Worm (Caenorhabditis elegans) whole organism, L1 larva: Measurements from ENCODE around the gene Y43F8B.17.

Source experiments
- Y116A8C.19 ChIP-seq: sonication (generic microtip); optimal IDR thresholded peaks from 2 replicates; lab custom pipeline; 2016; ENCODE audit warnings: missing compliant biosample characterization, missing genetic modification characterization, borderline replicate concordance
- aha-1 ChIP-seq: fragments of 150-350 bp; optimal IDR thresholded peaks from 2 replicates; lab custom pipeline; 2014; ENCODE audit warnings: missing biosample characterization, missing genetic modification characterization
- aly-2 ChIP-seq: fragments of 150-350 bp; optimal IDR thresholded peaks from 2 replicates; lab custom pipeline; 2014; ENCODE audit warnings: missing biosample characterization, missing genetic modification characterization
- blmp-1 ChIP-seq: fragments of 150-350 bp; optimal IDR thresholded peaks from 2 replicates; lab custom pipeline; 2014; ENCODE audit warnings: missing biosample characterization, missing genetic modification characterization
- ceh-88 ChIP-seq: fragments of 200-800 bp; sonication (Bioruptor generic); IDR thresholded peaks from 2 replicates; pipeline ENCODE4 v1.3.6; 2022; ENCODE audit warnings: missing genetic modification characterization, missing compliant biosample characterization
- ces-1 ChIP-seq: fragments of 150-350 bp; optimal IDR thresholded peaks from 2 replicates; lab custom pipeline; 2014; ENCODE audit warnings: missing biosample characterization, missing genetic modification reagents, missing genetic modification characterization
- dpl-1 ChIP-seq, 3 experiments: fragments of 150-350 bp in 2 of 3; sonication (generic microtip) in 1 of 3; optimal IDR thresholded peaks; 2 replicates each; lab custom pipeline; 2014 to 2017; ENCODE audit warnings: missing biosample characterization in 3 of 3, missing genetic modification characterization in 3 of 3, missing genetic modification reagents in 3 of 3
- efl-1 ChIP-seq, 4 experiments: fragments of 150-350 bp; optimal IDR thresholded peaks in 3 of 4; peaks in 1 of 4; 1 replicate in 1 of 4; 2 replicates in 3 of 4; lab custom pipeline; 2014; ENCODE audit warnings: missing biosample characterization in 2 of 4, missing genetic modification characterization in 2 of 4, missing genetic modification reagents in 2 of 4
- efl-3 ChIP-seq: fragments of 200-800 bp; sonication (Bioruptor generic); optimal IDR thresholded peaks from 2 replicates; lab custom pipeline; 2018; ENCODE audit warnings: mild to moderate bottlenecking, missing genetic modification characterization, missing compliant biosample characterization
- egl-13 ChIP-seq: sonication (generic microtip); optimal IDR thresholded peaks from 2 replicates; lab custom pipeline; 2016; ENCODE audit warnings: missing genotype, missing genetic modification reagents, missing genetic modification characterization, missing compliant biosample characterization
- egl-27 ChIP-seq, 2 experiments: fragments of 150-350 bp in 1 of 2; sonication (generic microtip); optimal IDR thresholded peaks; 3 replicates each; lab custom pipeline; 2017 to 2018; ENCODE audit warnings: missing biosample characterization in 2 of 2, missing genetic modification characterization in 2 of 2, missing genetic modification reagents in 2 of 2
- elt-2 ChIP-seq: sonication (generic microtip); optimal IDR thresholded peaks from 2 replicates; lab custom pipeline; 2016; ENCODE audit warnings: missing genetic modification characterization, mild to moderate bottlenecking, inconsistent platforms, missing compliant biosample characterization, missing genetic modification reagents
- elt-3 ChIP-seq, 6 experiments: fragments of 150-350 bp in 1 of 6; sonication (generic microtip); optimal IDR thresholded peaks; 2 replicates each; lab custom pipeline; 2017 to 2018; ENCODE audit warnings: missing biosample characterization in 6 of 6, missing genetic modification characterization in 6 of 6, inconsistent platforms in 1 of 6
- fkh-10 ChIP-seq: sonication (generic microtip); optimal IDR thresholded peaks from 2 replicates; lab custom pipeline; 2017; ENCODE audit warnings: missing biosample characterization, missing genetic modification reagents, missing genetic modification characterization
- fkh-4 ChIP-seq: sonication (generic microtip); optimal IDR thresholded peaks from 2 replicates; lab custom pipeline; 2016; ENCODE audit warnings: missing compliant biosample characterization, missing genetic modification characterization, borderline replicate concordance
- fkh-8 ChIP-seq: sonication (generic microtip); optimal IDR thresholded peaks from 2 replicates; lab custom pipeline; 2016; ENCODE audit warnings: mild to moderate bottlenecking, missing genetic modification characterization, missing compliant biosample characterization
- hlh-4 ChIP-seq: sonication (generic microtip); optimal IDR thresholded peaks from 2 replicates; lab custom pipeline; 2016; ENCODE audit warnings: mild to moderate bottlenecking, missing genetic modification characterization, missing compliant biosample characterization
- hpl-2 ChIP-seq: fragments of 150-350 bp; optimal IDR thresholded peaks from 2 replicates; lab custom pipeline; 2014; ENCODE audit warnings: missing biosample characterization, missing genetic modification reagents, missing genetic modification characterization
- irx-1 ChIP-seq: sonication (generic microtip); optimal IDR thresholded peaks from 2 replicates; lab custom pipeline; 2016; ENCODE audit warnings: missing genetic modification characterization, missing compliant biosample characterization
- jun-1 ChIP-seq: fragments of 150-350 bp; optimal IDR thresholded peaks from 2 replicates; lab custom pipeline; 2014; ENCODE audit warnings: missing biosample characterization, missing genetic modification reagents, missing genetic modification characterization
- lin-14 ChIP-seq: fragments of 200-800 bp; sonication (Bioruptor generic); optimal IDR thresholded peaks from 2 replicates; lab custom pipeline; 2018; ENCODE audit warnings: mild to moderate bottlenecking, missing genetic modification characterization, moderate library complexity, missing compliant biosample characterization
- lin-35 ChIP-seq, 2 experiments: fragments of 150-350 bp; optimal IDR thresholded peaks; 2 replicates each; lab custom pipeline; 2014; ENCODE audit warnings: missing biosample characterization in 2 of 2, missing genetic modification characterization in 2 of 2, missing genetic modification reagents in 2 of 2
- lir-3 ChIP-seq: sonication (generic microtip); optimal IDR thresholded peaks from 2 replicates; lab custom pipeline; 2016; ENCODE audit warnings: mild to moderate bottlenecking, missing genetic modification characterization, moderate library complexity, missing compliant biosample characterization; ENCODE audit not compliant: poor library complexity
- mab-9 ChIP-seq: fragments of 200-800 bp; sonication (Bioruptor generic); IDR thresholded peaks from 2 replicates; pipeline ENCODE4 v1.3.6; 2022; ENCODE audit warnings: missing genetic modification reagents, missing genetic modification characterization, missing compliant biosample characterization
- mdl-1 ChIP-seq, 2 experiments: fragments of 150-350 bp; optimal IDR thresholded peaks; 2 replicates each; lab custom pipeline; 2014 to 2017; ENCODE audit warnings: missing biosample characterization in 2 of 2, missing genetic modification characterization in 2 of 2, inconsistent platforms in 1 of 2
- mep-1 ChIP-seq: fragments of 150-350 bp; optimal IDR thresholded peaks from 2 replicates; lab custom pipeline; 2014; ENCODE audit warnings: missing biosample characterization, missing genetic modification characterization
- nhr-12 ChIP-seq: sonication (generic microtip); optimal IDR thresholded peaks from 2 replicates; lab custom pipeline; 2017; ENCODE audit warnings: missing biosample characterization, missing genetic modification characterization
- nhr-19 ChIP-seq: fragments of 200-800 bp; sonication (Bioruptor generic); conservative IDR thresholded peaks from 2 replicates; pipeline ENCODE4 v1.3.6; 2022; ENCODE audit warnings: missing genetic modification characterization, missing compliant biosample characterization
- nhr-20 ChIP-seq: sonication (generic microtip); optimal IDR thresholded peaks from 2 replicates; lab custom pipeline; 2016; ENCODE audit warnings: mild to moderate bottlenecking, missing genetic modification characterization, missing compliant biosample characterization
- nhr-47 ChIP-seq: sonication (generic microtip); optimal IDR thresholded peaks from 2 replicates; lab custom pipeline; 2016; ENCODE audit warnings: mild to moderate bottlenecking, missing genetic modification characterization, moderate library complexity, missing compliant biosample characterization
- nhr-71 ChIP-seq: sonication (generic microtip); optimal IDR thresholded peaks from 2 replicates; lab custom pipeline; 2016; ENCODE audit warnings: mild to moderate bottlenecking, missing genetic modification characterization, moderate library complexity, missing compliant biosample characterization
- nhr-76 ChIP-seq: sonication (generic microtip); optimal IDR thresholded peaks from 2 replicates; lab custom pipeline; 2017; ENCODE audit warnings: missing biosample characterization, missing genetic modification characterization
- nhr-85 ChIP-seq: sonication (generic microtip); peaks from one replicate; lab custom pipeline; 2016; ENCODE audit warnings: missing genetic modification characterization, inconsistent platforms, missing compliant biosample characterization
- nhr-90 ChIP-seq: sonication (generic microtip); optimal IDR thresholded peaks from 2 replicates; lab custom pipeline; 2016; ENCODE audit warnings: mild to moderate bottlenecking, missing genetic modification characterization, missing compliant biosample characterization; ENCODE audit not compliant: poor library complexity
- pqm-1 ChIP-seq: sonication (generic microtip); optimal IDR thresholded peaks from 3 replicates; lab custom pipeline; 2017; ENCODE audit warnings: missing biosample characterization, missing genetic modification characterization
- rnt-1 ChIP-seq: sonication (generic microtip); optimal IDR thresholded peaks from 2 replicates; lab custom pipeline; 2016; ENCODE audit warnings: mild to moderate bottlenecking, missing genetic modification characterization, moderate library complexity, missing compliant biosample characterization
- skn-1 ChIP-seq: fragments of 150-350 bp; optimal IDR thresholded peaks from 2 replicates; lab custom pipeline; 2014; ENCODE audit warnings: missing biosample characterization, missing genetic modification characterization
- sup-37 ChIP-seq: fragments of 200-800 bp; sonication (Bioruptor generic); optimal IDR thresholded peaks from 2 replicates; lab custom pipeline; 2018; ENCODE audit warnings: mild to moderate bottlenecking, missing genetic modification characterization, missing compliant biosample characterization
- unc-62 ChIP-seq: fragments of 150-350 bp; optimal IDR thresholded peaks from 2 replicates; lab custom pipeline; 2014; ENCODE audit warnings: missing biosample characterization, missing genetic modification reagents, missing genetic modification characterization
- zip-4 ChIP-seq: fragments of 200-800 bp; sonication (Bioruptor generic); optimal IDR thresholded peaks from 2 replicates; lab custom pipeline; 2018; ENCODE audit warnings: mild to moderate bottlenecking, missing genetic modification characterization, moderate library complexity, missing compliant biosample characterization
- ztf-11 ChIP-seq, 2 experiments: sonication (generic microtip); optimal IDR thresholded peaks; 2 replicates each; lab custom pipeline; 2016 to 2017; ENCODE audit warnings: missing genetic modification characterization in 2 of 2, missing biosample characterization in 1 of 2, missing compliant biosample characterization in 1 of 2

The Y43F8B.17 gene

ce11 chrV:19522551-19523137 is 38.1 kb downstream of the Y43F8B.17 start (continued):
- TF ChIP-seq irx-1 (peak; percentile 77), sup-37 (GFP tag; lab: Kevin White, UChicago) (no peak), efl-3 (GFP tag; lab: Kevin White, UChicago) (no peak), fkh-4 (tag; lab: Kevin White, UChicago) (no peak), egl-27 (tag; optimal IDR thresholded peaks at IDR 0.05; lab: Kevin White, UChicago) (peak; percentile 80 to 88), rnt-1 (tag; lab: Kevin White, UChicago) (peak; percentile 81), elt-2 (tag; lab: Kevin White, UChicago) (peak; percentile 82), fkh-8 (tag; lab: Kevin White, UChicago) (peak; percentile 94)

ce11 chrV:19524569-19524968 is 40.0 kb downstream of the Y43F8B.17 start:
- TF ChIP-seq lin-35 (GFP tag; optimal IDR thresholded peaks at IDR 0.05; lab: Kevin White, UChicago) (peak in 1 of 2 experiments; percentile 5), blmp-1 (peak; percentile 54), efl-1 (optimal IDR thresholded peaks at IDR 0.05; lab: Kevin White, UChicago) (no peak), efl-1 (GFP tag; optimal IDR thresholded peaks at IDR 0.05 in 1 of 2; lab: Kevin White, UChicago) (peak in 1 of 2 experiments; percentile 84), pqm-1 (tag; lab: Kevin White, UChicago) (no peak), mdl-1 (tag; optimal IDR thresholded peaks at IDR 0.05; lab: Kevin White, UChicago) (peak in 1 of 2 experiments; percentile 76), egl-13 (no peak), lin-14 (GFP tag; lab: Kevin White, UChicago) (peak; percentile 67), nhr-20 (tag; lab: Kevin White, UChicago) (peak; percentile 23), fkh-8 (tag; lab: Kevin White, UChicago) (peak; percentile 43), elt-3 (tag; optimal IDR thresholded peaks at IDR 0.05; lab: Kevin White, UChicago) (no peak), efl-3 (GFP tag; lab: Kevin White, UChicago) (no peak), nhr-90 (tag; lab: Kevin White, UChicago) (no peak), nhr-12 (tag; lab: Kevin White, UChicago) (no peak), ceh-88 (GFP tag; lab: Robert Waterston, UW) (no peak), elt-2 (tag; lab: Kevin White, UChicago) (peak; percentile 3), rnt-1 (tag; lab: Kevin White, UChicago) (no peak), nhr-47 (tag; lab: Kevin White, UChicago) (peak; percentile 19), nhr-19 (GFP tag; lab: Robert Waterston, UW) (peak; percentile 39), nhr-71 (tag; lab: Kevin White, UChicago) (peak; percentile 59)

ce11 chrV:19526197-19526596 is 41.7 kb downstream of the Y43F8B.17 start:
- TF ChIP-seq irx-1 (no peak), nhr-85 (tag; lab: Kevin White, UChicago) (peak; percentile 84), jun-1 (no peak), nhr-20 (tag; lab: Kevin White, UChicago) (peak; percentile 9), nhr-19 (GFP tag; lab: Robert Waterston, UW) (peak; percentile 67), nhr-71 (tag; lab: Kevin White, UChicago) (peak; percentile 24), blmp-1 (peak; percentile 16), lin-14 (GFP tag; lab: Kevin White, UChicago) (peak; percentile 23), lir-3 (no peak), fkh-10 (no peak), hlh-4 (tag; lab: Kevin White, UChicago) (no peak), elt-3 (tag; optimal IDR thresholded peaks at IDR 0.05; lab: Kevin White, UChicago) (peak in 1 of 6 experiments; percentile 8)

ce11 chrV:19527565-19527964 is 43.0 kb downstream of the Y43F8B.17 start:
- no peak for TF ChIP-seq egl-13
- no peak for TF ChIP-seq efl-1 (optimal IDR thresholded peaks at IDR 0.05; lab: Kevin White, UChicago)
- no peak for TF ChIP-seq efl-1 (GFP tag; optimal IDR thresholded peaks at IDR 0.05 in 1 of 2; lab: Kevin White, UChicago)
- no peak for TF ChIP-seq aly-2 (tag; lab: Kevin White, UChicago)
- TF ChIP-seq nhr-76 (tag; lab: Kevin White, UChicago) = no peak
- no peak for TF ChIP-seq zip-4 (GFP tag; lab: Kevin White, UChicago)
- TF ChIP-seq mep-1 (tag; lab: Kevin White, UChicago) = no peak
- no peak for TF ChIP-seq unc-62 (GFP tag; lab: Kevin White, UChicago)
- no peak for TF ChIP-seq hpl-2
- no peak for TF ChIP-seq aha-1 (tag; lab: Kevin White, UChicago)
- TF ChIP-seq rnt-1 (tag; lab: Kevin White, UChicago) = no peak
- peak in 2 of 6 experiments; percentile 75 to 96 for TF ChIP-seq elt-3 (tag; optimal IDR thresholded peaks at IDR 0.05; lab: Kevin White, UChicago)
- no peak for TF ChIP-seq efl-3 (GFP tag; lab: Kevin White, UChicago)
- TF ChIP-seq ztf-11 (tag; optimal IDR thresholded peaks at IDR 0.05; lab: Kevin White, UChicago) = no peak
- no peak for TF ChIP-seq nhr-12 (tag; lab: Kevin White, UChicago)
- TF ChIP-seq dpl-1 (GFP tag; optimal IDR thresholded peaks at IDR 0.05; lab: Kevin White, UChicago) = peak in 1 of 3 experiments; percentile 26
- no peak for TF ChIP-seq Y116A8C.19 (tag; lab: Kevin White, UChicago)
- TF ChIP-seq skn-1 (tag; lab: Kevin White, UChicago) = no peak
- no peak for TF ChIP-seq mab-9 (GFP tag; lab: Robert Waterston, UW)
- TF ChIP-seq blmp-1 = peak; percentile 40
- no peak for TF ChIP-seq irx-1
- TF ChIP-seq ces-1 = no peak
- peak in 1 of 2 experiments; percentile 95 for TF ChIP-seq mdl-1 (tag; optimal IDR thresholded peaks at IDR 0.05; lab: Kevin White, UChicago)
